Fruit fly (Drosophila melanogaster): ENCODE results near the gene CG34427.

DNA sequence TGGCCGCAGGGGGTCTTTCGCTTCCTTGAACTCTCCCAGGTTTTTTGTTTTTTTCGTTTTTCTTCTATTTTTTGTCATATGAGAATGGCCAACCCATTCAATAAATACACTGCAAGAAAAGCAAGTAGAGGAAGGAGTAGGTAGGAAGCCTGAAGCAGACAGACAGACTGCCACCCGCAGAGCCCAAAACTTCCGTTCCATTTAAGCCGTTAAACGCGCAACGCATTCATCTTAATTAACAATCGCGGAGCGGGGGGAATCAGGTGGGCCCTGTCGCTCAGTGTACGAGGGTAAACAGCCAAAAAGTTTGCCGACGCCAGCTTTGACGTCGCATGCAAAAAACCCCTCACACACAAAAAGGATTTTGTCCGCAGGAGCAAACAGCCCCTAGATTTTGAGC is 48.3 kb downstream of the CG34427 start:
- TF ChIP-seq CG33017 (tag; optimal IDR thresholded peaks at IDR 0.05) = no peak
- no peak for TF ChIP-seq Crg-1 (GFP tag; optimal IDR thresholded peaks at IDR 0.05)
- TF ChIP-seq cnc (optimal IDR thresholded peaks at IDR 0.05) = no peak
- no peak for TF ChIP-seq CG7045 (GFP tag; optimal IDR thresholded peaks at IDR 0.05)
- TF ChIP-seq CG7101 (tag; optimal IDR thresholded peaks at IDR 0.05) = no peak
